Worm (Caenorhabditis elegans): ENCODE measurements around the gene wdr-60.

Gene wdr-60

ce11 chrIII:5024393-5024964 is 37.5 kb downstream of the wdr-60 start, which contains the start of gene pcf-11 (continued):
- TF ChIP-seq zag-1 (tag; optimal IDR thresholded peaks at IDR 0.05) (no peak), lsy-12 (tag; optimal IDR thresholded peaks at IDR 0.05) (no peak), R02D3.7 (tag; optimal IDR thresholded peaks at IDR 0.05) (no peak), ZK546.5 (tag; optimal IDR thresholded peaks at IDR 0.05) (no peak), pqm-1 (tag; optimal IDR thresholded peaks at IDR 0.05) (peak; percentile 6), tbx-2 (tag; optimal IDR thresholded peaks at IDR 0.05) (no peak), snpc-4 (tag; optimal IDR thresholded peaks at IDR 0.05) (no peak), fos-1 (tag; optimal IDR thresholded peaks at IDR 0.05) (no peak), nhr-237 (tag; optimal IDR thresholded peaks at IDR 0.05) (no peak), unc-62 (GFP tag; optimal IDR thresholded peaks at IDR 0.05) (no peak), nhr-76 (tag; optimal IDR thresholded peaks at IDR 0.05) (no peak)

- TF ChIP-seq ztf-11 (tag; optimal IDR thresholded peaks at IDR 0.05) (no peak), nhr-25 (tag; optimal IDR thresholded peaks at IDR 0.05) (peak; percentile 68), fos-1 (tag; optimal IDR thresholded peaks at IDR 0.05) (no peak), ama-1 (optimal IDR thresholded peaks at IDR 0.05) (peak; percentile 98), pha-4 (tag; optimal IDR thresholded peaks at IDR 0.05) (peak; percentile 71), ceh-28 (tag; optimal IDR thresholded peaks at IDR 0.05) (no peak), lsy-12 (tag; optimal IDR thresholded peaks at IDR 0.05) (peak; percentile 46), jun-1 (tag; optimal IDR thresholded peaks at IDR 0.05) (no peak), snpc-4 (tag; optimal IDR thresholded peaks at IDR 0.05) (no peak), tbx-2 (tag; optimal IDR thresholded peaks at IDR 0.05) (peak; percentile 16), nhr-43 (tag; optimal IDR thresholded peaks at IDR 0.05; ENCODE audit: poor library complexity, severe bottlenecking) (peak; percentile 86), nfya-1 (tag; optimal IDR thresholded peaks at IDR 0.05; ENCODE audit: insufficient read depth) (peak; percentile 12), fkh-2 (tag; optimal IDR thresholded peaks at IDR 0.05) (no peak), nhr-23 (tag; optimal IDR thresholded peaks at IDR 0.05) (peak; percentile 16), lin-39 (tag; optimal IDR thresholded peaks at IDR 0.05) (no peak), elt-2 (tag; optimal IDR thresholded peaks at IDR 0.05) (peak; percentile 30)
Measured at ce11 chrIII:5025136-5025629, 38.2 kb downstream of the wdr-60 start.

DNA sequence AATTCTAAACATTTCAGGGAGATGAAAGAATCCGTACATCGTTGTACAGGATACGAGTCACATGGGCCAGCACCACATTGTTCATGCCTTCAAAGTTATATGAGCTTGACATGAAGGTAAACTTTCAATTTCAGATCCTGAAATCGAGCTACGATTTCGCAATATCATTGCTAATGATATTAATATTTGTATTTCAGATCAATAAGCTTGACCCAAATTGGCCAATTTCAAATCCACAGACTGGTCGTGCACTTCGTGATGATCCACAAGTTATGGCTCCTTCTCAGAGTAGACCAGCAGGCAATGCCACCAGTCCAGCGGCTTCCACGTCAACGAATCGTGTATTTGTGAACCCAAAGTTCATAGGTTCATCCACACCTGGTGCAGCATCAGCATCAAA is 39.4 kb downstream of the wdr-60 start:
- TF ChIP-seq fos-1 (tag; optimal IDR thresholded peaks at IDR 0.05) = no peak
- no peak for TF ChIP-seq nhr-23 (tag; optimal IDR thresholded peaks at IDR 0.05)
- no peak for TF ChIP-seq nhr-11 (tag; optimal IDR thresholded peaks at IDR 0.05)
- TF ChIP-seq hmg-11 (tag; optimal IDR thresholded peaks at IDR 0.05) = no peak
- TF ChIP-seq daf-12 (tag; optimal IDR thresholded peaks at IDR 0.05) = no peak
- no peak for TF ChIP-seq ztf-11 (tag; optimal IDR thresholded peaks at IDR 0.05)
- TF ChIP-seq eor-1 (tag; optimal IDR thresholded peaks at IDR 0.05) = no peak
- TF ChIP-seq nhr-76 (tag; optimal IDR thresholded peaks at IDR 0.05) = no peak
- TF ChIP-seq pha-4 (tag; optimal IDR thresholded peaks at IDR 0.05) = no peak
- TF ChIP-seq nhr-12 (tag; optimal IDR thresholded peaks at IDR 0.05) = no peak
- TF ChIP-seq jun-1 (tag; optimal IDR thresholded peaks at IDR 0.05) = no peak

DNA sequence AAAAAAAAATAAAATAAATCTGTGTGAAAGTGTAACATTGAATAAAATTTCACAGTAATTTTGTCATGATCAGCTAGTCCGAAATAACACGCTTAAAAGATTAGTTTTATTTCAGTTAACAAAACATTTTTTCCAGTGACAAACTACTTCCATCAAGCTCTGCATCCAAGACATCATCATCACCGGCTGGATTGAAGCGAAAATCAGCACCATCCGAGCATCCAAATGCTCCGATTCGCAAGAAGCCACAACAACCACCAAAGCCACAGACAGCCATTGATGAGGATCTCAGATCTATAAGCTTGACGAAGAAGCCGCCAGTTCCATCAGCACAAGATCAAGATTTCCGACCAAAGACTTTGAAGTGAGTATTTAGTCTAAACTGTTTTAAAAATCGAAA is 40.2 kb downstream of the wdr-60 start:
- no peak for TF ChIP-seq pqm-1 (tag; optimal IDR thresholded peaks at IDR 0.05)

DNA sequence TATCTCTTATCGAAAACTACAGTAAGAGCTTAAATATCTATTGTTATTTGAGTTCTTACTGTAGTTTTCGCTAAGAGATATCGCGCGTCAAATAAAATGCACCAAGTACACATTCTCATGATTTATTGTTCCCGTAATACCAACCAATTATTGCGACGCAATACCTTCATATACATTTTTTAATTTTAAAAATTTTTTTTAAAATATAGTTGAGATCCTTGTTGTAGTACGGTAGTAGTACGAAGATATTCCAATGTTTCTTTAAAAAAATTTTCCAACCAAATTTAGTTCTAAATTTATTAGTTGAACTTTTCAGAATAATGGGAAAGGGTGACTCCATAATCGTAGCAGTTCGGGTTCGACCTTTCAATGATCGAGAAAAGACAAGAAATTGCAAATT is 43.6 kb downstream of the wdr-60 start, which contains the start of gene klp-6:
klp-6 (plus strand) TSS at position 301 of the 400 bp plus-strand sequence.
- no peak for TF ChIP-seq nhr-25 (tag; optimal IDR thresholded peaks at IDR 0.05)
- no peak for TF ChIP-seq egl-27 (tag; optimal IDR thresholded peaks at IDR 0.05)
- TF ChIP-seq sea-2 (GFP tag; optimal IDR thresholded peaks at IDR 0.05) = no peak
- TF ChIP-seq ceh-28 (tag; optimal IDR thresholded peaks at IDR 0.05) = no peak
- TF ChIP-seq skn-1 (tag; optimal IDR thresholded peaks at IDR 0.05) = no peak
- no peak for TF ChIP-seq ztf-11 (tag; optimal IDR thresholded peaks at IDR 0.05)
- TF ChIP-seq zag-1 (tag; optimal IDR thresholded peaks at IDR 0.05) = no peak
- TF ChIP-seq elt-1 (tag; optimal IDR thresholded peaks at IDR 0.05) = no peak
- no peak for TF ChIP-seq nhr-43 (tag; optimal IDR thresholded peaks at IDR 0.05; ENCODE audit: poor library complexity, severe bottlenecking)

All from whole organism, L3 larva.